Fruit fly (Drosophila melanogaster) whole organism, adult: ENCODE data around the gene CG43338.
A peak's percentile ranks its signal among the peaks of the same experiment; 100 is the strongest.

Source experiments
- Hr96 ChIP-seq: fragments of 200-800 bp; sonication (Bioruptor generic); optimal IDR thresholded peaks from 2 replicates; lab custom pipeline; 2016; ENCODE audit warnings: missing biosample characterization, missing genetic modification characterization
- kay ChIP-seq: fragments of 200-800 bp; sonication (Bioruptor generic); peaks from one replicate; lab custom pipeline; 2016; ENCODE audit warnings: missing biosample characterization, missing genetic modification characterization, borderline replicate concordance
- tj ChIP-seq: fragments of 200-800 bp; sonication (Bioruptor generic); optimal IDR thresholded peaks from 3 replicates; lab custom pipeline; 2017; ENCODE audit warnings: missing biosample characterization, mild to moderate bottlenecking, missing genetic modification characterization, moderate library complexity
- toe ChIP-seq: fragments of 200-800 bp; sonication (Bioruptor generic); optimal IDR thresholded peaks from 2 replicates; lab custom pipeline; 2016; ENCODE audit warnings: missing biosample characterization, missing genetic modification characterization

dm6 chr2L:18626987-18627386 lies 44.1 kb downstream of the CG43338 start:
- no peak for TF ChIP-seq Hr96
- peak; percentile 81 for TF ChIP-seq tj (GFP tag; lab: Kevin White, UChicago)
- no peak for TF ChIP-seq toe (GFP tag; lab: Kevin White, UChicago)
- no peak for TF ChIP-seq kay (GFP tag; lab: Kevin White, UChicago)
